Worm (Caenorhabditis elegans) whole organism, L2 larva: ENCODE data around the gene srx-105.

ENCODE experiments used
- Y55F3AM.14 ChIP-seq: fragments of 200-800 bp; sonication (Bioruptor generic); optimal IDR thresholded peaks from 2 replicates; lab custom pipeline; 2018; ENCODE audit warnings: mild to moderate bottlenecking, missing genetic modification characterization, missing compliant biosample characterization
- aly-2 ChIP-seq: fragments of 150-350 bp; optimal IDR thresholded peaks from 2 replicates; lab custom pipeline; 2014; ENCODE audit warnings: missing biosample characterization, missing genetic modification characterization
- ceh-82 ChIP-seq: fragments of 150-350 bp; optimal IDR thresholded peaks from 2 replicates; lab custom pipeline; 2014; ENCODE audit warnings: missing biosample characterization, missing genetic modification characterization
- fos-1 ChIP-seq: fragments of 150-350 bp; optimal IDR thresholded peaks from 2 replicates; lab custom pipeline; 2014; ENCODE audit warnings: missing biosample characterization, missing genetic modification characterization
- lin-39 ChIP-seq: fragments of 150-350 bp; optimal IDR thresholded peaks from 2 replicates; lab custom pipeline; 2014; ENCODE audit warnings: missing biosample characterization, missing genetic modification reagents, missing genetic modification characterization
- nhr-129 ChIP-seq: fragments of 150-350 bp; optimal IDR thresholded peaks from 2 replicates; lab custom pipeline; 2014; ENCODE audit warnings: missing biosample characterization, missing genetic modification characterization
- peb-1 ChIP-seq: fragments of 150-350 bp; optimal IDR thresholded peaks from 2 replicates; lab custom pipeline; 2014; ENCODE audit warnings: missing biosample characterization, missing genetic modification characterization
- skn-1 ChIP-seq: sonication (generic microtip); optimal IDR thresholded peaks from 2 replicates; lab custom pipeline; 2017; ENCODE audit warnings: missing biosample characterization, missing genetic modification characterization
- snpc-4 ChIP-seq: fragments of 150-350 bp; optimal IDR thresholded peaks from 2 replicates; lab custom pipeline; 2014; ENCODE audit warnings: missing biosample characterization, missing genetic modification characterization
- zag-1 ChIP-seq: fragments of 150-350 bp; optimal IDR thresholded peaks from 2 replicates; lab custom pipeline; 2014; ENCODE audit warnings: missing biosample characterization, missing genetic modification characterization
- ztf-11 ChIP-seq: sonication (generic microtip); optimal IDR thresholded peaks from 2 replicates; lab custom pipeline; 2017; ENCODE audit warnings: missing biosample characterization, missing genetic modification characterization
- ztf-4 ChIP-seq: fragments of 150-350 bp; optimal IDR thresholded peaks from 2 replicates; lab custom pipeline; 2014; ENCODE audit warnings: missing biosample characterization, missing genetic modification characterization

- TF ChIP-seq Y55F3AM.14 (GFP tag; lab: Kevin White, UChicago), result no peak
- TF ChIP-seq aly-2 (tag; lab: Kevin White, UChicago), result no peak
- no peak for TF ChIP-seq ztf-4 (tag; lab: Kevin White, UChicago)
- TF ChIP-seq skn-1 (tag; lab: Kevin White, UChicago), result no peak
- no peak for TF ChIP-seq zag-1 (tag; lab: Kevin White, UChicago)
- no peak for TF ChIP-seq ceh-82
- TF ChIP-seq fos-1 (tag; lab: Kevin White, UChicago), result no peak
- no peak for TF ChIP-seq nhr-129 (tag; lab: Kevin White, UChicago)
- TF ChIP-seq snpc-4 (tag; lab: Kevin White, UChicago), result no peak
- no peak for TF ChIP-seq lin-39 (tag; lab: Kevin White, UChicago)
- TF ChIP-seq peb-1 (tag; lab: Kevin White, UChicago), result no peak
- no peak for TF ChIP-seq ztf-11 (tag; lab: Kevin White, UChicago)
Measured at ce11 chrII:3724175-3724715, 23.0 kb upstream of the srx-105 start, which contains the start of gene C46E10.1.
